Worm (Caenorhabditis elegans) whole organism, mixed stage, embryonic: ENCODE results near the gene srr-1.

Experiments
- M03D4.4 ChIP-seq: sonication (generic microtip); optimal IDR thresholded peaks from 2 replicates; lab custom pipeline; 2017; ENCODE audit warnings: mild to moderate bottlenecking, missing genetic modification characterization, missing compliant biosample characterization
- bed-3 ChIP-seq: fragments of 200-800 bp; sonication (Bioruptor generic); optimal IDR thresholded peaks from 3 replicates; lab custom pipeline; 2018; ENCODE audit warnings: mild to moderate bottlenecking, missing genetic modification characterization, moderate library complexity, missing compliant biosample characterization
- ceh-39 ChIP-seq: fragments of 150-350 bp; optimal IDR thresholded peaks from 2 replicates; lab custom pipeline; 2014; ENCODE audit warnings: missing biosample characterization, missing genetic modification characterization
- ceh-43 ChIP-seq: fragments of 200-800 bp; sonication (Bioruptor generic); optimal IDR thresholded peaks from 2 replicates; lab custom pipeline; 2018; ENCODE audit warnings: mild to moderate bottlenecking, missing genetic modification characterization, moderate library complexity, missing compliant biosample characterization
- ceh-83 ChIP-seq: fragments of 200-800 bp; sonication (Bioruptor generic); optimal IDR thresholded peaks from 2 replicates; lab custom pipeline; 2018; ENCODE audit warnings: mild to moderate bottlenecking, missing genetic modification characterization, missing compliant biosample characterization
- ces-1 ChIP-seq: fragments of 150-350 bp; optimal IDR thresholded peaks from 2 replicates; lab custom pipeline; 2014; ENCODE audit warnings: missing biosample characterization, missing genetic modification reagents, missing genetic modification characterization
- cnd-1 ChIP-seq: fragments of 200-800 bp; sonication (Bioruptor generic); optimal IDR thresholded peaks from 2 replicates; lab custom pipeline; 2018; ENCODE audit warnings: mild to moderate bottlenecking, missing genetic modification characterization, missing compliant biosample characterization
- drap-1 ChIP-seq: fragments of 200-800 bp; sonication (Bioruptor generic); optimal IDR thresholded peaks from 3 replicates; lab custom pipeline; 2018; ENCODE audit warnings: mild to moderate bottlenecking, missing genetic modification characterization, missing compliant biosample characterization
- elt-1 ChIP-seq: sonication (generic microtip); optimal IDR thresholded peaks from 2 replicates; lab custom pipeline; 2017; ENCODE audit warnings: missing genetic modification characterization, mild to moderate bottlenecking, missing compliant biosample characterization, antibody characterized with exemption, moderate library complexity, borderline replicate concordance; ENCODE audit not compliant: insufficient read depth
- elt-3 ChIP-seq: fragments of 150-350 bp; optimal IDR thresholded peaks from 2 replicates; lab custom pipeline; 2014; ENCODE audit warnings: missing biosample characterization, missing genetic modification characterization
- flh-1 ChIP-seq: fragments of 200-800 bp; sonication (Bioruptor generic); optimal IDR thresholded peaks from 2 replicates; lab custom pipeline; 2018; ENCODE audit warnings: mild to moderate bottlenecking, missing genetic modification characterization, moderate library complexity, missing compliant biosample characterization
- ham-2 ChIP-seq: fragments of 200-800 bp; sonication (Bioruptor generic); optimal IDR thresholded peaks from 2 replicates; lab custom pipeline; 2018; ENCODE audit warnings: mild to moderate bottlenecking, missing genetic modification characterization, missing compliant biosample characterization
- hlh-1 ChIP-seq: fragments of 150-350 bp; optimal IDR thresholded peaks from 2 replicates; lab custom pipeline; 2014; ENCODE audit warnings: missing biosample characterization, missing genetic modification reagents, missing genetic modification characterization
- lin-13 ChIP-seq: fragments of 150-350 bp; optimal IDR thresholded peaks from 2 replicates; lab custom pipeline; 2014; ENCODE audit warnings: missing biosample characterization, missing genetic modification characterization
- lin-32 ChIP-seq: fragments of 200-800 bp; sonication (Bioruptor generic); optimal IDR thresholded peaks from 2 replicates; lab custom pipeline; 2018; ENCODE audit warnings: mild to moderate bottlenecking, missing genetic modification characterization, missing compliant biosample characterization
- lsy-2 ChIP-seq: fragments of 150-350 bp; optimal IDR thresholded peaks from 2 replicates; lab custom pipeline; 2014; ENCODE audit warnings: missing biosample characterization, missing genetic modification characterization
- mab-5 ChIP-seq: fragments of 150-350 bp; optimal IDR thresholded peaks from 2 replicates; lab custom pipeline; 2014; ENCODE audit warnings: missing biosample characterization, missing genetic modification characterization
- mep-1 ChIP-seq: fragments of 150-350 bp; optimal IDR thresholded peaks from 2 replicates; lab custom pipeline; 2017; ENCODE audit warnings: missing biosample characterization, missing genetic modification reagents, missing genetic modification characterization, inconsistent platforms
- mls-2 ChIP-seq: sonication (generic microtip); optimal IDR thresholded peaks from 2 replicates; lab custom pipeline; 2016; ENCODE audit warnings: mild to moderate bottlenecking, missing genetic modification characterization, moderate library complexity, missing compliant biosample characterization
- nhr-2 ChIP-seq: fragments of 150-350 bp; optimal IDR thresholded peaks from 2 replicates; lab custom pipeline; 2014; ENCODE audit warnings: missing biosample characterization, missing genetic modification characterization
- nhr-237 ChIP-seq: fragments of 150-350 bp; optimal IDR thresholded peaks from 2 replicates; lab custom pipeline; 2014; ENCODE audit warnings: missing biosample characterization, missing genetic modification characterization
- nhr-28 ChIP-seq: fragments of 150-350 bp; optimal IDR thresholded peaks from 2 replicates; lab custom pipeline; 2014; ENCODE audit warnings: missing biosample characterization, missing genetic modification characterization
- nhr-76 ChIP-seq: sonication (generic microtip); optimal IDR thresholded peaks from 2 replicates; lab custom pipeline; 2017; ENCODE audit warnings: missing biosample characterization, missing genetic modification characterization
- sem-2 ChIP-seq: fragments of 200-800 bp; sonication (Bioruptor generic); optimal IDR thresholded peaks from 2 replicates; lab custom pipeline; 2018; ENCODE audit warnings: mild to moderate bottlenecking, missing genetic modification characterization, missing compliant biosample characterization
- sptf-1 ChIP-seq: sonication (generic microtip); optimal IDR thresholded peaks from 2 replicates; lab custom pipeline; 2017; ENCODE audit warnings: mild to moderate bottlenecking, missing genetic modification characterization, moderate library complexity, missing compliant biosample characterization
- tbx-8 ChIP-seq: fragments of 200-800 bp; sonication (Bioruptor generic); optimal IDR thresholded peaks from 2 replicates; lab custom pipeline; 2018; ENCODE audit warnings: mild to moderate bottlenecking, missing genetic modification characterization, moderate library complexity, missing compliant biosample characterization
- unc-120 ChIP-seq: sonication (generic microtip); optimal IDR thresholded peaks from 2 replicates; lab custom pipeline; 2017; ENCODE audit warnings: missing genetic modification characterization, missing compliant biosample characterization; ENCODE audit not compliant: poor library complexity, severe bottlenecking
- unc-39 ChIP-seq: fragments of 150-350 bp; optimal IDR thresholded peaks from 2 replicates; lab custom pipeline; 2014; ENCODE audit warnings: missing biosample characterization, missing genetic modification characterization
- unc-62 ChIP-seq: fragments of 150-350 bp; optimal IDR thresholded peaks from 2 replicates; lab custom pipeline; 2014; ENCODE audit warnings: missing biosample characterization, missing genetic modification reagents, missing genetic modification characterization
- zip-8 ChIP-seq: fragments of 150-350 bp; optimal IDR thresholded peaks from 2 replicates; lab custom pipeline; 2014; ENCODE audit warnings: missing biosample characterization, missing genetic modification characterization
- ztf-11 ChIP-seq: fragments of 150-350 bp; optimal IDR thresholded peaks from 2 replicates; lab custom pipeline; 2014; ENCODE audit warnings: missing biosample characterization, missing genetic modification characterization

srr-1 gene

ce11 chrV:13053635-13054034 is at the start of gene srr-1:
Gene srr-1 (minus strand): TSS chrV:13053735.
- TF ChIP-seq hlh-1 (no peak), ces-1 (GFP tag; lab: Kevin White, UChicago) (no peak), sptf-1 (tag; lab: Kevin White, UChicago) (no peak), lin-32 (GFP tag; lab: Kevin White, UChicago) (no peak), ceh-39 (tag; lab: Kevin White, UChicago) (no peak), nhr-237 (no peak), ztf-11 (no peak), unc-39 (tag; lab: Kevin White, UChicago) (no peak), nhr-76 (no peak), mep-1 (tag; lab: Kevin White, UChicago) (no peak), flh-1 (no peak), ham-2 (GFP tag; lab: Kevin White, UChicago) (no peak), elt-1 (tag; lab: Kevin White, UChicago) (no peak), bed-3 (GFP tag; lab: Kevin White, UChicago) (no peak)
- TF ChIP-seq, all 35 proteins: peak for 0

DNA sequence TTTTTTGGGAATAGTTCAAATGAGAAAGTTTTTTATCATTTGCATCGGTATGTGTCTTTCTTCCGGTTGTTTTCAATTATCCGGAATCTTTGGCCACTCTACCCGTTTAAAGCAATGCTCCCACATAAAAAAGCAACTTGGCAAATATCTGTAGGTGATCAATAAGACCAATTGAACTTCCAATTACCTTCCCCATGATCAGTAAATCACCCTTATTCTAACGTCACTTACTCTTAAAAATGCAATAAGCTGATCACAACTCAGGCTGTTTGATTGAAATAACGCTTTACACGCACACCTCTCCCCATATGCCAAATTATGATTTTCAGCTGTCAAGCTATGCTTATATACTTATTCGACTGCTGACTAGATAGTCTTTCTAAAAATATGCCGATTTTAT is 42.1 kb upstream of the srr-1 start, which contains the start of gene C34B4.5:
Gene C34B4.5, plus strand, starts transcription at position 301 of the 400 bp plus-strand sequence.
- TF ChIP-seq tbx-8, result no peak
- no peak for TF ChIP-seq hlh-1
- no peak for TF ChIP-seq unc-120 (tag; lab: Kevin White, UChicago)
- TF ChIP-seq elt-3, result no peak
- no peak for TF ChIP-seq bed-3 (GFP tag; lab: Kevin White, UChicago)
- no peak for TF ChIP-seq M03D4.4 (tag; lab: Kevin White, UChicago)
- no peak for TF ChIP-seq sptf-1 (tag; lab: Kevin White, UChicago)
- TF ChIP-seq mab-5, result no peak
- no peak for TF ChIP-seq zip-8 (tag; lab: Kevin White, UChicago)
- TF ChIP-seq lsy-2 (tag; lab: Kevin White, UChicago), result no peak
- TF ChIP-seq mls-2, result no peak
- TF ChIP-seq lin-13 (tag; lab: Kevin White, UChicago), result no peak
- TF ChIP-seq unc-62 (GFP tag; lab: Kevin White, UChicago), result no peak
- TF ChIP-seq cnd-1 (tag; lab: Kevin White, UChicago), result no peak
- TF ChIP-seq ham-2 (GFP tag; lab: Kevin White, UChicago), result no peak
- TF ChIP-seq ztf-11, result no peak
- no peak for TF ChIP-seq mep-1 (tag; lab: Kevin White, UChicago)

- TF ChIP-seq ztf-11 (no peak), unc-39 (tag; lab: Kevin White, UChicago) (no peak), ceh-83 (GFP tag; lab: Kevin White, UChicago) (no peak), ceh-39 (tag; lab: Kevin White, UChicago) (no peak), drap-1 (GFP tag; lab: Kevin White, UChicago) (no peak), M03D4.4 (tag; lab: Kevin White, UChicago) (no peak), sem-2 (GFP tag; lab: Kevin White, UChicago) (no peak), zip-8 (tag; lab: Kevin White, UChicago) (no peak), flh-1 (no peak), ceh-43 (GFP tag; lab: Kevin White, UChicago) (no peak), nhr-28 (tag; lab: Kevin White, UChicago) (no peak), nhr-76 (no peak), mep-1 (tag; lab: Kevin White, UChicago) (no peak), cnd-1 (tag; lab: Kevin White, UChicago) (no peak), elt-1 (tag; lab: Kevin White, UChicago) (no peak), nhr-237 (no peak), unc-62 (GFP tag; lab: Kevin White, UChicago) (no peak), ces-1 (GFP tag; lab: Kevin White, UChicago) (no peak), nhr-2 (tag; lab: Kevin White, UChicago) (no peak), lin-32 (GFP tag; lab: Kevin White, UChicago) (no peak)
These were observed 38.8 kb upstream of the srr-1 start, which contains the start of gene lurp-4 for ce11 chrV:13092349-13092748. Gene lurp-4 (plus strand): TSS chrV:13092649.

- no peak for TF ChIP-seq mep-1 (tag; lab: Kevin White, UChicago)
These were observed 36.7 kb upstream of the srr-1 start, which contains the start of gene C34B4.4 for ce11 chrV:13090130-13090770. Gene C34B4.4 (plus strand): TSS chrV:13090405.
